Worm (Caenorhabditis elegans) whole organism, L4 larva: ENCODE measurements around the gene F31E8.5.

Source experiments
- daf-19 ChIP-seq: fragments of 200-800 bp; sonication (Bioruptor generic); conservative IDR thresholded peaks from 2 replicates; pipeline ENCODE4 v1.3.6; 2022; ENCODE audit warnings: missing genetic modification characterization, missing compliant biosample characterization
- spr-3 ChIP-seq: fragments of 200-800 bp; sonication (Bioruptor generic); optimal IDR thresholded peaks from 2 replicates; lab custom pipeline; 2018; ENCODE audit warnings: mild to moderate bottlenecking, missing genetic modification characterization, missing compliant biosample characterization

ce11 chrII:6791891-6792290 is 15.2 kb downstream of the F31E8.5 start, which contains the start of gene T13C2.2:
- TF ChIP-seq daf-19 (GFP tag; lab: Robert Waterston, UW), result no peak
- no peak for TF ChIP-seq spr-3 (GFP tag; lab: Kevin White, UChicago)
